Worm (Caenorhabditis elegans): Measurements from ENCODE around the gene Y17G7B.22.

Y17G7B.22 gene

DNA sequence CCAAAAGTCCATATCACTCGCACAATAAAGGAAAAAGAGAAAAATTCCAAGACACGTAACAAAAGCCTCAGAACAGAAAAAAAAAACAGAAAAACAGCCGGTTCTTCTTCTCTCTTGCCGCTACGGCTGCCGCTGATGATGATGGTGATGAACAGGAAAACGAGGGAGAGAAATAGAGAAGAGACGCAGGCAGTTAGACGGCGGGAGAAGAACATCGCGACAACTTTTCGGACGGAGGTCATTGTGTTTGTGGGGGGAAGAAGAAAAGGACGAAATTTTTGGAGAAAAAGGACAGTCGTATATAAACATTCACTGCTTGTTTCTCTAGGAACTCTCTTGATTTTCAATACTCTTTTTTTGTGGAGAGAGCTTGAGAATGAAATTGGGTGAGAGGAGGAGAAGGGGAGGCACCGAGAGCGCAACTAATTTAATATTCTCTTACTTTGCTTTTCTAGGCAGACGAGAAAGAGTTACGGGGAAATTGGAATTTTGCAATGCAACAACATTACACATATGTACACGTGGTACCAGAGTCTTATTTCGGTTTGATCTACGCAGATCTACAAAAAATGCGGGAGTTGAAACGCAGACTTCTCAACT lies 21.9 kb downstream of the Y17G7B.22 start (continued):
- TF ChIP-seq nhr-25 (tag; optimal IDR thresholded peaks at IDR 0.05) (peak; percentile 81), zag-1 (tag; optimal IDR thresholded peaks at IDR 0.05) (no peak), nhr-11 (tag; optimal IDR thresholded peaks at IDR 0.05) (no peak), R02D3.7 (tag; optimal IDR thresholded peaks at IDR 0.05) (peak; percentile 18), skn-1 (tag; optimal IDR thresholded peaks at IDR 0.05) (peak; percentile 27), aly-2 (tag; optimal IDR thresholded peaks at IDR 0.05) (no peak), fkh-10 (GFP tag; optimal IDR thresholded peaks at IDR 0.05) (peak; percentile 30), lin-39 (tag; optimal IDR thresholded peaks at IDR 0.05) (peak; percentile 78), jun-1 (tag; optimal IDR thresholded peaks at IDR 0.05) (peak; percentile 34), unc-62 (GFP tag; optimal IDR thresholded peaks at IDR 0.05) (no peak), tbx-2 (tag; optimal IDR thresholded peaks at IDR 0.05) (no peak), ama-1 (optimal IDR thresholded peaks at IDR 0.05) (peak; percentile 25), nhr-237 (tag; optimal IDR thresholded peaks at IDR 0.05) (no peak), ceh-82 (tag; optimal IDR thresholded peaks at IDR 0.05) (no peak)

DNA sequence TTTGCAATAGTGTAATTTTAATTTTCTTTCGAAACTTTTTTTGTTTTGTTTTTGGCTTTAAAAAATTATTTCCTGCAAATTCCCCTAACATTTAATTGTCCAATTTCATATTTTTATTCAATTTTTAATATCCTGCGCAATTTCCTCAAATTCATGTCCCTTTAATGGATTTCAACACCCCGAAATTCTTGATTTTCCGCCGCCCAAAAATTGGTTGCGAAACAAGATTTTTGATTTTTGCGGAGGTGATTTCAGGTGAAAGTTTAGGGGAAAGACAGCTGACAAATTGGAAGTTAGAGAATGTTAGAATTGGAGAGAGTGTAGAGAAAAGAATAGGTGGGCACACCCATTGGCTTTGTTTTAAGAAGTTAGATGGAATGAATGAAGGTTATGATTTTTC lies 27.2 kb downstream of the Y17G7B.22 start:
- peak; percentile 2 for TF ChIP-seq nhr-25 (tag; optimal IDR thresholded peaks at IDR 0.05)
- no peak for TF ChIP-seq elt-1 (tag; optimal IDR thresholded peaks at IDR 0.05)
- TF ChIP-seq ama-1 (optimal IDR thresholded peaks at IDR 0.05), result peak; percentile 64

DNA sequence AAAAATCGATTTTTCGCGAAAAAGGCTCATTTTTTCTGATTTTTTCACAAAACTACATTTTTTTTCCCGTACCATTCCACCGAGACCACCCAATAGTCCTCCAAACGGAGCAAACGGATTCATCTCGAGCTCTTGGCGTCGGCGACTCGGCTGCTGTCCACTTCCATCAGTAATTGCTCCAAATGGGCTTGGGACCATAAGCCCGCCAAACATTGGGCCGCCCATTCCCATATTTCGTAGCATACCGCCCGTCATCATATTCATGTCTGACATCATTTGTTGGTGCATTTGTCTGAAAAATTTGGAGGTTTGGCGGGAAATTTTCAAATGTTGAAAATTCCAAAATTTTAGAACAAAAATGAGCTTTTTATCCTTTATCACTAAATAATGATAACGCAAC lies 30.9 kb downstream of the Y17G7B.22 start:
- TF ChIP-seq ceh-16 (tag; optimal IDR thresholded peaks at IDR 0.05) (no peak), nhr-77 (tag; optimal IDR thresholded peaks at IDR 0.05) (no peak), unc-62 (GFP tag; optimal IDR thresholded peaks at IDR 0.05) (no peak), ceh-82 (tag; optimal IDR thresholded peaks at IDR 0.05) (no peak), skn-1 (tag; optimal IDR thresholded peaks at IDR 0.05) (no peak)

DNA sequence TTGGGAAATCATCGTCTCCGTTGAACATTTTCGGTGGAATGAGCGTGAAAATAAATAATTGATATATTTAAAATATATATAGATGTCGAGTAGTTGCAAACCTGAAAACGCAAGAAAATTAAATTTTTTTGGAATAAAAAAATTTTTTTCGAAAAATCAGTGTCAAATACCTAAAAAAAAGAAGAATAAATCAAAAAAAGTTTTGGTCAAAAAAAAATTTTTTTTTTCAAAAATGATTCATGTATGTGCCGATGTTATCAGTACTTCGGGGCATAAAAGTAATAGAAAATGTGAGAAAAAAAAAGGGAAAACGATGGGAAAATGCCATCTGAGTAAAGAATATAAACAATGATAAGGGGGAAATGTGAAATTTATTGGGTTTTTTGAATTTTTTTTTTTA lies 32.1 kb downstream of the Y17G7B.22 start, which contains the start of gene Y17G7B.17:
Gene Y17G7B.17 (minus strand): TSS at position 101 of the 400 bp plus-strand sequence.
- TF ChIP-seq hmg-11 (tag; optimal IDR thresholded peaks at IDR 0.05) (peak; percentile 18), pha-4 (tag; optimal IDR thresholded peaks at IDR 0.05) (peak; percentile 1), aly-2 (tag; optimal IDR thresholded peaks at IDR 0.05) (no peak)

DNA sequence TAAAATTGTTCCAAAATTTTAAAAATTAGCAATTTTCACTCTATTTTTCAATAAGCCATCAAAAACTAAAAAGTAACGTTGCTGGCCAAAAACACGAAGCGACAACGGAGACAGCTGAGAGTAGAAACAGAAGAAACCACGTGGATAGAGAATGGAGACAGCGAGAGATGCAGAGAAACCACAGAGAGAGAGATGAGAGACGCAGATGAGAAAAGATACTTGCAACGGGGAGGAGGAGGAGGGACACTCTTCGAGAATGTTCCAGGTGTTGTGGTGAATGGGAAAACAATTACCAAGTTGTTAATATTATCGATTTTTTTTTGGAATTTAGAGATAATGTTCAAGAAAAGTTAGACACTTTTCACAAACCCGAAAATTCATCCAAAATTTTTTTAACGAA lies 34.5 kb downstream of the Y17G7B.22 start:
- no peak for TF ChIP-seq elt-3 (tag; optimal IDR thresholded peaks at IDR 0.05)
- no peak for TF ChIP-seq ceh-82 (tag; optimal IDR thresholded peaks at IDR 0.05)
- peak; percentile 79 for TF ChIP-seq tbx-2 (tag; optimal IDR thresholded peaks at IDR 0.05)
- TF ChIP-seq pqm-1 (tag; optimal IDR thresholded peaks at IDR 0.05), result peak; percentile 72
- no peak for TF ChIP-seq zag-1 (tag; optimal IDR thresholded peaks at IDR 0.05)
- TF ChIP-seq nhr-237 (tag; optimal IDR thresholded peaks at IDR 0.05), result no peak
- TF ChIP-seq nfya-1 (tag; optimal IDR thresholded peaks at IDR 0.05; ENCODE audit: insufficient read depth), result peak; percentile 96
- TF ChIP-seq nhr-25 (tag; optimal IDR thresholded peaks at IDR 0.05), result peak; percentile 97
- no peak for TF ChIP-seq ztf-11 (tag; optimal IDR thresholded peaks at IDR 0.05)
- peak; percentile 66 for TF ChIP-seq lin-39 (tag; optimal IDR thresholded peaks at IDR 0.05)
- TF ChIP-seq nhr-77 (tag; optimal IDR thresholded peaks at IDR 0.05), result peak; percentile 72
- peak; percentile 79 for TF ChIP-seq sea-2 (GFP tag; optimal IDR thresholded peaks at IDR 0.05)
- TF ChIP-seq nhr-11 (tag; optimal IDR thresholded peaks at IDR 0.05), result peak; percentile 20
- no peak for TF ChIP-seq daf-12 (tag; optimal IDR thresholded peaks at IDR 0.05)
- TF ChIP-seq elt-1 (tag; optimal IDR thresholded peaks at IDR 0.05), result peak; percentile 52
- no peak for TF ChIP-seq ceh-9 (tag; optimal IDR thresholded peaks at IDR 0.05)
- TF ChIP-seq aly-2 (tag; optimal IDR thresholded peaks at IDR 0.05), result no peak
- TF ChIP-seq unc-62 (GFP tag; optimal IDR thresholded peaks at IDR 0.05), result peak; percentile 22
- TF ChIP-seq ama-1 (optimal IDR thresholded peaks at IDR 0.05), result peak; percentile 84
- TF ChIP-seq R02D3.7 (tag; optimal IDR thresholded peaks at IDR 0.05), result peak; percentile 58
- no peak for TF ChIP-seq nhr-67 (tag; optimal IDR thresholded peaks at IDR 0.05)
- TF ChIP-seq nhr-76 (tag; optimal IDR thresholded peaks at IDR 0.05), result no peak
- TF ChIP-seq lin-15B (tag; optimal IDR thresholded peaks at IDR 0.05), result peak; percentile 74
- peak; percentile 91 for TF ChIP-seq nhr-23 (tag; optimal IDR thresholded peaks at IDR 0.05)
- TF ChIP-seq snpc-4 (tag; optimal IDR thresholded peaks at IDR 0.05), result peak; percentile 80
- TF ChIP-seq ztf-4 (tag; optimal IDR thresholded peaks at IDR 0.05), result peak; percentile 70
- TF ChIP-seq elt-2 (tag; optimal IDR thresholded peaks at IDR 0.05), result peak; percentile 78
- TF ChIP-seq ceh-16 (tag; optimal IDR thresholded peaks at IDR 0.05), result no peak
- TF ChIP-seq mdl-1 (tag; optimal IDR thresholded peaks at IDR 0.05), result peak; percentile 98
- TF ChIP-seq ZK546.5 (tag; optimal IDR thresholded peaks at IDR 0.05), result no peak
- no peak for TF ChIP-seq unc-39 (tag; optimal IDR thresholded peaks at IDR 0.05)
- TF ChIP-seq nhr-28 (tag; optimal IDR thresholded peaks at IDR 0.05), result no peak
- TF ChIP-seq hmg-11 (tag; optimal IDR thresholded peaks at IDR 0.05), result peak; percentile 98
- peak; percentile 100 for TF ChIP-seq fkh-2 (tag; optimal IDR thresholded peaks at IDR 0.05)
- peak; percentile 22 for TF ChIP-seq fos-1 (tag; optimal IDR thresholded peaks at IDR 0.05)
- peak; percentile 73 for TF ChIP-seq fkh-10 (GFP tag; optimal IDR thresholded peaks at IDR 0.05)
- TF ChIP-seq ceh-28 (tag; optimal IDR thresholded peaks at IDR 0.05), result peak; percentile 96
- TF ChIP-seq pha-4 (tag; optimal IDR thresholded peaks at IDR 0.05), result peak; percentile 92
- TF ChIP-seq nhr-43 (tag; optimal IDR thresholded peaks at IDR 0.05; ENCODE audit: poor library complexity, severe bottlenecking), result peak; percentile 67
- no peak for TF ChIP-seq mml-1 (tag; optimal IDR thresholded peaks at IDR 0.05)

Data from whole organism, L3 larva.